Worm (Caenorhabditis elegans) whole organism, early embryonic: Measurements from ENCODE around the gene F37B4.10.

Source experiments
- B0310.2 ChIP-seq: sonication (generic microtip); optimal IDR thresholded peaks from 2 replicates; lab custom pipeline; 2016; ENCODE audit warnings: mild to moderate bottlenecking, missing genetic modification characterization, missing compliant biosample characterization
- F13C5.2 ChIP-seq: sonication (generic microtip); optimal IDR thresholded peaks from 2 replicates; lab custom pipeline; 2017; ENCODE audit warnings: mild to moderate bottlenecking, missing genetic modification characterization, inconsistent platforms, missing compliant biosample characterization
- ama-1 ChIP-seq: fragments of 150-350 bp; optimal IDR thresholded peaks from 2 replicates; lab custom pipeline; 2014
- ceh-13 ChIP-seq: fragments of 200-800 bp; sonication (Bioruptor generic); optimal IDR thresholded peaks from 2 replicates; lab custom pipeline; 2018; ENCODE audit warnings: mild to moderate bottlenecking, missing genetic modification characterization, missing compliant biosample characterization
- ceh-36 ChIP-seq: sonication (generic microtip); optimal IDR thresholded peaks from 2 replicates; lab custom pipeline; 2016; ENCODE audit warnings: missing genetic modification characterization, inconsistent platforms, missing compliant biosample characterization
- ets-7 ChIP-seq: sonication (generic microtip); optimal IDR thresholded peaks from 2 replicates; lab custom pipeline; 2016; ENCODE audit warnings: missing genotype, missing genetic modification characterization, missing compliant biosample characterization
- flt-1 ChIP-seq: fragments of 200-800 bp; sonication (Bioruptor generic); IDR thresholded peaks from 2 replicates; pipeline ENCODE4 v1.3.6; 2022; ENCODE audit warnings: missing genetic modification characterization, missing compliant biosample characterization
- hmg-4 ChIP-seq: fragments of 200-800 bp; sonication (Bioruptor generic); optimal IDR thresholded peaks from 2 replicates; lab custom pipeline; 2018; ENCODE audit warnings: mild to moderate bottlenecking, missing genetic modification characterization, missing compliant biosample characterization
- hnd-1 ChIP-seq: sonication (generic microtip); optimal IDR thresholded peaks from 2 replicates; lab custom pipeline; 2016; ENCODE audit warnings: missing genetic modification characterization, missing compliant biosample characterization
- pes-1 ChIP-seq: fragments of 200-800 bp; sonication (Bioruptor generic); IDR thresholded peaks from 2 replicates; pipeline ENCODE4 v1.3.6; 2022; ENCODE audit warnings: missing genetic modification reagents, missing genetic modification characterization, missing compliant biosample characterization
- tbx-11 ChIP-seq: fragments of 200-800 bp; sonication (Bioruptor generic); IDR thresholded peaks from 2 replicates; pipeline ENCODE4 v1.3.6; 2022; ENCODE audit warnings: missing genetic modification characterization, missing compliant biosample characterization
- tbx-37 ChIP-seq: fragments of 200-800 bp; sonication (Bioruptor generic); conservative IDR thresholded peaks from 2 replicates; pipeline ENCODE4 v1.3.6; 2022; ENCODE audit warnings: missing genetic modification reagents, missing genetic modification characterization, missing compliant biosample characterization
- tra-4 ChIP-seq: sonication (generic microtip); optimal IDR thresholded peaks from 2 replicates; lab custom pipeline; 2017; ENCODE audit warnings: missing genetic modification characterization, missing compliant biosample characterization

DNA sequence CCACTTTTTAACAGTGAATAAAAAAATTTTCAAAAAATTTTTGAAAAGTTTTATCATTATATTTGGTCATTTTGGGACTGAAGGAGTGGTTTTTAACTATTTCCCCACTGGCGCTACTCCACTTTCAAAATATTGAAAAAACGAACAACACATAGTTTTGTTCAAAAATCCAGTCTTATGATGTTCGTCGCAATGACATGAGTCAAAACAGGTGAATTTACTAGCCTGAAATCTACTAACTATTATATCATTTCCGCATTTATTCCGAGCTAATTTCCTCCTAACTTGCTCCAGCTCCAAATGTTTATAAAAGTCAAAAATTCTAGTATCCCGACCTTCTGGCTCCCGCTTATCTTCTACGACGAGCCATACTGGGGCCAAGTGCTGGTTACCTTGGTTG, 7.0 kb upstream of the F37B4.10 start, which contains the start of gene sre-24:
- TF ChIP-seq B0310.2 (tag; lab: Kevin White, UChicago) (no peak), tbx-11 (no peak), tra-4 (tag; lab: Kevin White, UChicago) (no peak), ama-1 (lab: Kevin White, UChicago) (no peak), ets-7 (no peak), F13C5.2 (tag; lab: Kevin White, UChicago) (no peak), ceh-13 (GFP tag; lab: Kevin White, UChicago) (no peak), hmg-4 (GFP tag; lab: Kevin White, UChicago) (no peak), flt-1 (GFP tag; lab: Robert Waterston, UW) (no peak), ceh-36 (no peak), tbx-37 (GFP tag; lab: Robert Waterston, UW) (no peak), hnd-1 (tag; lab: Kevin White, UChicago) (no peak), pes-1 (GFP tag; lab: Robert Waterston, UW) (no peak)
